Fruit fly (Drosophila melanogaster): ENCODE data around the gene CG42537.

Gene CG42537

DNA sequence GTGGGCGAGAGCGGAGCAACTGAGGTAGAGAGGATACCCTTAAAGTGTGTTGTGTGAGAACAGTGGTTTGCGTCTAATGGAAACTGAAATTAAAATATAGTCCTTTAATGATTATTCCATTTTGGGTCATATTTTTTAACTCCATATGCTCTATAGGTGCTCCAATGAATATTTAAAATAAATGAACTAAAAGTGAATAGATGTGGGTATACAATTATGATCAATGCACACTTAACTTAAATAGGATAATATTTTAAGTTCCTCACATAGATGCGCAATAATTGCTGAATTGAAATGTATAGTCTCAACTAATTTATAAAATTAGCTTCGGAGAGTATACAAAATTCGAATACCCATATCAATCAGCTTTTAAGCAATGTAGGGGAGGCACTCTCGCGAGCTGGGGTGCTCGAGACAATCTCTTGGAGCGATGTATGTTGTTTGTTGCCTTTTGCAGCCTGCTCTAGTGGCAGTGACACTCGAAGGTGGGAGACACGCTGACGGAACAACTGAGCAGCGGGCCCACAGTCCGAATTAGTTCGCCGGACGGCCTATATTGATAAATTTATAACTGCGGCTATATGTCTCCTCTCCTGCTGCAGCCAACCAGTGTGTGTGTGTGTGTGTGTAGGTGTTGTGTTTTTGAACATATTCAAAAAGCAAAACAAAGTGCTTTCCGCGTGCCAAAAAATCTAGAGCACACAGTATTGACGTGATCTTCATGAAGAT is 23.8 kb upstream of the CG42537 start (continued):
- TF ChIP-seq cg (GFP tag; optimal IDR thresholded peaks at IDR 0.05): peak; percentile 29
- peak in 1 of 2 experiments; percentile 69 for TF ChIP-seq Pdp1 (GFP tag; optimal IDR thresholded peaks at IDR 0.05)
- TF ChIP-seq Eip74EF (GFP tag; optimal IDR thresholded peaks at IDR 0.05): peak in 1 of 2 experiments; percentile 82
- TF ChIP-seq ash1 (GFP tag; optimal IDR thresholded peaks at IDR 0.05): no peak
- peak; percentile 79 for TF ChIP-seq z (GFP tag; IDR thresholded peaks at IDR 0.05)
- TF ChIP-seq ind (GFP tag; optimal IDR thresholded peaks at IDR 0.05): peak; percentile 77
- peak; percentile 56 for TF ChIP-seq btn (GFP tag; optimal IDR thresholded peaks at IDR 0.05)
- no peak for TF ChIP-seq gt (GFP tag; IDR thresholded peaks at IDR 0.05)
- peak; percentile 41 for TF ChIP-seq CG6813 (GFP tag; optimal IDR thresholded peaks at IDR 0.05)
- 0 out of 2 replicates have a peak, but pooled peaks have one; percentile 37 for TF ChIP-seq CG4404 (GFP tag; IDR thresholded peaks at IDR 0.05)
- no peak for TF ChIP-seq Nf-YA (GFP tag; IDR thresholded peaks at IDR 0.05)
- peak; percentile 21; the same call in 1 of the 3 replicates for TF ChIP-seq ken (GFP tag; IDR thresholded peaks at IDR 0.05)
- peak; percentile 32; the same call in 1 of the 2 replicates for TF ChIP-seq Ada2b (GFP tag; IDR thresholded peaks at IDR 0.05)
- peak; percentile 48 for TF ChIP-seq CG17328 (GFP tag; IDR thresholded peaks at IDR 0.05)
- TF ChIP-seq BEAF-32 (GFP tag; optimal IDR thresholded peaks at IDR 0.05): peak; percentile 50
- TF ChIP-seq Blimp-1 (GFP tag; optimal IDR thresholded peaks at IDR 0.05): no peak
- TF ChIP-seq Xrp1 (GFP tag; IDR thresholded peaks at IDR 0.05): peak; percentile 55
- TF ChIP-seq Sox100B (GFP tag; optimal IDR thresholded peaks at IDR 0.05): peak; percentile 92
- no peak for TF ChIP-seq zen2 (GFP tag; IDR thresholded peaks at IDR 0.05; ENCODE audit: partially characterized antibody)
- TF ChIP-seq CG15011 (GFP tag; optimal IDR thresholded peaks at IDR 0.05): peak; percentile 77
- peak; percentile 69 for TF ChIP-seq HHEX (GFP tag; optimal IDR thresholded peaks at IDR 0.05)
- TF ChIP-seq jigr1 (GFP tag; IDR thresholded peaks at IDR 0.05): no peak
- no peak for TF ChIP-seq CG17912 (GFP tag; optimal IDR thresholded peaks at IDR 0.05)
- peak; percentile 46; the same call in 1 of the 2 replicates for TF ChIP-seq H2.0 (GFP tag; IDR thresholded peaks at IDR 0.05)
- TF ChIP-seq kni (GFP tag; optimal IDR thresholded peaks at IDR 0.05): no peak
- TF ChIP-seq crp (GFP tag; optimal IDR thresholded peaks at IDR 0.05): peak in 1 of 2 experiments; percentile 37
- TF ChIP-seq ham (GFP tag; IDR thresholded peaks at IDR 0.05): no peak
- TF ChIP-seq D (optimal IDR thresholded peaks at IDR 0.05): no peak
- peak; percentile 80 for TF ChIP-seq D (GFP tag; optimal IDR thresholded peaks at IDR 0.05)
- no peak; the same call in 1 of the 2 replicates for TF ChIP-seq vvl (GFP tag; IDR thresholded peaks at IDR 0.05)
- TF ChIP-seq corto (GFP tag; optimal IDR thresholded peaks at IDR 0.05): no peak
- TF ChIP-seq CG10654 (GFP tag; optimal IDR thresholded peaks at IDR 0.05): peak; percentile 58
- TF ChIP-seq CG11085 (GFP tag; IDR thresholded peaks at IDR 0.05): no peak
- peak; percentile 67 for TF ChIP-seq Mad (GFP tag; optimal IDR thresholded peaks at IDR 0.05)
- peak; percentile 67 for TF ChIP-seq Ptx1 (GFP tag; IDR thresholded peaks at IDR 0.05)
- peak; percentile 90 for TF ChIP-seq CoRest (tag; optimal IDR thresholded peaks at IDR 0.05)
- TF ChIP-seq cad (GFP tag; optimal IDR thresholded peaks at IDR 0.05): no peak
- no peak for TF ChIP-seq ftz-f1 (GFP tag; optimal IDR thresholded peaks at IDR 0.05)
- TF ChIP-seq CG10462 (GFP tag; optimal IDR thresholded peaks at IDR 0.05): peak; percentile 69
- TF ChIP-seq CG17361 (GFP tag; IDR thresholded peaks at IDR 0.05): no peak; the same call in 1 of the 3 replicates
- TF ChIP-seq CG7963 (GFP tag; IDR thresholded peaks at IDR 0.05; ENCODE audit: partially characterized antibody): no peak
- TF ChIP-seq repo (GFP tag; optimal IDR thresholded peaks at IDR 0.05): peak; percentile 18
- no peak for TF ChIP-seq nau (GFP tag; optimal IDR thresholded peaks at IDR 0.05)
- TF ChIP-seq croc (GFP tag; conservative IDR thresholded peaks at IDR 0.05): peak; percentile 44; the same call in 1 of the 3 replicates
- peak; percentile 60 for TF ChIP-seq CG1792 (GFP tag; optimal IDR thresholded peaks at IDR 0.05)
- no peak for TF ChIP-seq stwl (tag; optimal IDR thresholded peaks at IDR 0.05)
- no peak for TF ChIP-seq dmrt99B (tag; optimal IDR thresholded peaks at IDR 0.05)
- TF ChIP-seq CG11723 (GFP tag; optimal IDR thresholded peaks at IDR 0.05): no peak
- TF ChIP-seq HLH3B (GFP tag; IDR thresholded peaks at IDR 0.05): peak; percentile 45; the same call in 1 of the 2 replicates

Data from whole organism, embryonic.